Fruit fly (Drosophila melanogaster) whole organism, embryonic: ENCODE measurements around the gene Dlg5.

Source experiments
- Ada2b ChIP-seq: fragments of 200-800 bp; sonication (Bioruptor generic); IDR thresholded peaks from 2 replicates; pipeline ENCODE4 v1.3.6; 2022; ENCODE audit warnings: missing biosample characterization, missing genetic modification characterization
- Adf1 ChIP-seq: fragments of 200-800 bp; sonication (Bioruptor generic); IDR thresholded peaks from 2 replicates; pipeline ENCODE4 v1.3.6; 2022; ENCODE audit warnings: missing biosample characterization, missing genetic modification characterization
- Atf-2 ChIP-seq: fragments of 200-800 bp; sonication (Bioruptor generic); optimal IDR thresholded peaks from 2 replicates; lab custom pipeline; 2016; ENCODE audit warnings: missing biosample characterization, missing genetic modification characterization
- BEAF-32 ChIP-seq: fragments of 200-800 bp; sonication (Bioruptor generic); optimal IDR thresholded peaks from 3 replicates; lab custom pipeline; 2017; ENCODE audit warnings: missing biosample characterization, missing genetic modification characterization, mild to moderate bottlenecking, moderate library complexity, missing genetic modification reagents
- CG10462 ChIP-seq: fragments of 200-800 bp; sonication (Bioruptor generic); optimal IDR thresholded peaks from 2 replicates; lab custom pipeline; 2016; ENCODE audit warnings: missing biosample characterization, missing genetic modification characterization
- CG1233 ChIP-seq: fragments of 200-800 bp; sonication (Bioruptor generic); optimal IDR thresholded peaks from 4 replicates; lab custom pipeline; 2018; ENCODE audit warnings: missing biosample characterization, mild to moderate bottlenecking, missing genetic modification characterization
- CG13424 ChIP-seq: fragments of 200-800 bp; sonication (Bioruptor generic); optimal IDR thresholded peaks from 2 replicates; lab custom pipeline; 2019; ENCODE audit warnings: missing biosample characterization, mild to moderate bottlenecking, missing genetic modification characterization, moderate library complexity
- CG14441 ChIP-seq: fragments of 200-800 bp; sonication (Bioruptor generic); IDR thresholded peaks from 2 replicates; pipeline ENCODE4 v1.3.6; 2022; ENCODE audit warnings: missing biosample characterization, missing genetic modification characterization
- CG14710 ChIP-seq: fragments of 200-800 bp; sonication (Bioruptor generic); optimal IDR thresholded peaks from 3 replicates; lab custom pipeline; 2019; ENCODE audit warnings: missing biosample characterization, mild to moderate bottlenecking, missing genetic modification characterization, moderate library complexity
- CG14965 ChIP-seq: fragments of 200-800 bp; sonication (Bioruptor generic); optimal IDR thresholded peaks from 2 replicates; lab custom pipeline; 2016; ENCODE audit warnings: missing biosample characterization, missing genetic modification characterization, borderline replicate concordance
- CG17385 ChIP-seq: fragments of 200-800 bp; sonication (Bioruptor generic); optimal IDR thresholded peaks from 3 replicates; lab custom pipeline; 2018; ENCODE audit warnings: missing biosample characterization, mild to moderate bottlenecking, missing genetic modification characterization
- CG2202 ChIP-seq: fragments of 200-800 bp; sonication (Bioruptor generic); optimal IDR thresholded peaks from 2 replicates; lab custom pipeline; 2018; ENCODE audit warnings: missing biosample characterization, mild to moderate bottlenecking, missing genetic modification characterization
- CG30431 ChIP-seq: fragments of 200-800 bp; sonication (Bioruptor generic); optimal IDR thresholded peaks from 2 replicates; lab custom pipeline; 2017; ENCODE audit warnings: missing biosample characterization, missing genetic modification characterization
- CG3163 ChIP-seq: fragments of 200-800 bp; sonication (Bioruptor generic); optimal IDR thresholded peaks from 3 replicates; lab custom pipeline; 2016; ENCODE audit warnings: missing biosample characterization, missing genetic modification characterization
- CG3407 ChIP-seq: fragments of 200-800 bp; sonication (Bioruptor generic); optimal IDR thresholded peaks from 2 replicates; lab custom pipeline; 2018; ENCODE audit warnings: missing biosample characterization, mild to moderate bottlenecking, missing genetic modification characterization
- CG6813 ChIP-seq: fragments of 200-800 bp; sonication (Bioruptor generic); optimal IDR thresholded peaks from 2 replicates; lab custom pipeline; 2017; ENCODE audit warnings: missing biosample characterization, missing genetic modification characterization, mild to moderate bottlenecking, moderate library complexity, missing genetic modification reagents
- CG7786 ChIP-seq: fragments of 200-800 bp; sonication (Bioruptor generic); optimal IDR thresholded peaks from 2 replicates; lab custom pipeline; 2016; ENCODE audit warnings: missing biosample characterization, missing genetic modification characterization
- CG8388 ChIP-seq: fragments of 200-800 bp; sonication (Bioruptor generic); optimal IDR thresholded peaks from 2 replicates; lab custom pipeline; 2019; ENCODE audit warnings: missing biosample characterization, mild to moderate bottlenecking, missing genetic modification characterization, moderate library complexity
- Doc2 ChIP-seq: fragments of 200-800 bp; sonication (Bioruptor generic); IDR thresholded peaks from 2 replicates; pipeline ENCODE4 v1.3.6; 2022; ENCODE audit warnings: missing biosample characterization, missing genetic modification characterization
- Dref ChIP-seq: fragments of 200-800 bp; sonication (Bioruptor generic); IDR thresholded peaks from 2 replicates; pipeline ENCODE4 v1.3.6; 2022; ENCODE audit warnings: missing biosample characterization, missing genetic modification characterization
- Ets65A ChIP-seq: fragments of 200-800 bp; sonication (Bioruptor generic); peaks from one replicate; lab custom pipeline; 2016; ENCODE audit warnings: missing biosample characterization, missing genetic modification characterization
- Gsc ChIP-seq: fragments of 200-800 bp; sonication (Bioruptor generic); IDR thresholded peaks from 2 replicates; pipeline ENCODE4 v1.3.6; 2022; ENCODE audit warnings: missing biosample characterization, missing genetic modification characterization
- Gug ChIP-seq: fragments of 200-800 bp; sonication (Bioruptor generic); IDR thresholded peaks from 4 replicates; pipeline ENCODE4 v1.3.6; 2022; ENCODE audit warnings: missing biosample characterization, missing genetic modification characterization
- HHEX ChIP-seq: fragments of 200-800 bp; sonication (Bioruptor generic); optimal IDR thresholded peaks from 3 replicates; lab custom pipeline; 2017; ENCODE audit warnings: missing biosample characterization, mild to moderate bottlenecking, missing genetic modification characterization, missing genetic modification reagents
- HLH3B ChIP-seq: fragments of 200-800 bp; sonication (Bioruptor generic); IDR thresholded peaks from 2 replicates; pipeline ENCODE4 v1.3.6; 2022; ENCODE audit warnings: missing biosample characterization, missing genetic modification characterization
- Hey ChIP-seq: fragments of 200-800 bp; sonication (Bioruptor generic); optimal IDR thresholded peaks from 3 replicates; lab custom pipeline; 2018; ENCODE audit warnings: missing biosample characterization, mild to moderate bottlenecking, missing genetic modification characterization
- Lim3 ChIP-seq: fragments of 200-800 bp; sonication (Bioruptor generic); IDR thresholded peaks from 2 replicates; pipeline ENCODE4 v1.3.6; 2022; ENCODE audit warnings: missing biosample characterization, missing genetic modification characterization
- Oaz ChIP-seq: fragments of 200-800 bp; sonication (Bioruptor generic); IDR thresholded peaks from 2 replicates; pipeline ENCODE4 v1.3.6; 2022; ENCODE audit warnings: missing biosample characterization, missing genetic modification characterization
- Poxn ChIP-seq: fragments of 200-800 bp; sonication (Bioruptor generic); IDR thresholded peaks from 2 replicates; pipeline ENCODE4 v1.3.6; 2022; ENCODE audit warnings: missing biosample characterization, missing genetic modification characterization
- Sry-β ChIP-seq: fragments of 200-800 bp; sonication (Bioruptor generic); optimal IDR thresholded peaks from 2 replicates; lab custom pipeline; 2018; ENCODE audit warnings: missing biosample characterization, mild to moderate bottlenecking, missing genetic modification characterization, moderate library complexity
- Tbp ChIP-seq: fragments of >200 bp; optimal IDR thresholded peaks from 2 replicates; lab custom pipeline; 2018; ENCODE audit warnings: missing biosample characterization, missing genetic modification characterization
- YL-1 ChIP-seq: fragments of 200-800 bp; sonication (Bioruptor generic); optimal IDR thresholded peaks from 3 replicates; lab custom pipeline; 2017; ENCODE audit warnings: missing biosample characterization, mild to moderate bottlenecking, missing genetic modification characterization
- ash1 ChIP-seq: fragments of 200-800 bp; sonication (Bioruptor generic); optimal IDR thresholded peaks from 2 replicates; lab custom pipeline; 2018; ENCODE audit warnings: missing biosample characterization, mild to moderate bottlenecking, missing genetic modification characterization
- danr ChIP-seq: fragments of 200-800 bp; sonication (Bioruptor generic); IDR thresholded peaks from 2 replicates; pipeline ENCODE4 v1.3.6; 2022; ENCODE audit warnings: missing biosample characterization, missing genetic modification characterization
- ems ChIP-seq: fragments of 200-800 bp; sonication (Bioruptor generic); optimal IDR thresholded peaks from 3 replicates; lab custom pipeline; 2016; ENCODE audit warnings: missing biosample characterization, missing genetic modification characterization
- esg ChIP-seq: fragments of 200-800 bp; sonication (Bioruptor generic); conservative IDR thresholded peaks from 2 replicates; pipeline ENCODE4 v1.3.6; 2022; ENCODE audit warnings: missing biosample characterization, missing genetic modification characterization
- eve ChIP-seq, 2 experiments: fragments of >200 bp; optimal IDR thresholded peaks; 2 replicates each; lab custom pipeline; 2017; ENCODE audit warnings: missing biosample characterization in 2 of 2, missing genetic modification characterization in 2 of 2
- gfzf ChIP-seq: fragments of 200-800 bp; sonication (Bioruptor generic); optimal IDR thresholded peaks from 2 replicates; lab custom pipeline; 2016; ENCODE audit warnings: missing biosample characterization, mild to moderate bottlenecking, missing genetic modification characterization, moderate library complexity
- h ChIP-seq: fragments of >200 bp; optimal IDR thresholded peaks from 2 replicates; lab custom pipeline; 2017
- insv ChIP-seq, 2 experiments: fragments of 200-800 bp; sonication (Bioruptor generic); optimal IDR thresholded peaks; 3 replicates each; lab custom pipeline; 2016 to 2018; ENCODE audit warnings: missing biosample characterization in 2 of 2, missing genetic modification characterization in 2 of 2
- lilli ChIP-seq: fragments of 200-800 bp; sonication (Bioruptor generic); optimal IDR thresholded peaks from 3 replicates; lab custom pipeline; 2016; ENCODE audit warnings: missing biosample characterization, missing genetic modification characterization
- lola ChIP-seq, 3 experiments: fragments of >200 bp in 2 of 3; fragments of 200-800 bp in 1 of 3; sonication (Bioruptor generic) in 1 of 3; optimal IDR thresholded peaks; 2 replicates each; lab custom pipeline; 2017 to 2019; ENCODE audit warnings: missing biosample characterization in 3 of 3, missing genetic modification characterization in 3 of 3, mild to moderate bottlenecking in 1 of 3, moderate library complexity in 1 of 3
- luna ChIP-seq: fragments of 200-800 bp; sonication (Bioruptor generic); optimal IDR thresholded peaks from 2 replicates; lab custom pipeline; 2016; ENCODE audit warnings: missing biosample characterization, missing genetic modification characterization
- oc ChIP-seq: fragments of 200-800 bp; sonication (Bioruptor generic); optimal IDR thresholded peaks from 2 replicates; lab custom pipeline; 2018; ENCODE audit warnings: missing biosample characterization, mild to moderate bottlenecking, missing genetic modification characterization, moderate library complexity
- odd ChIP-seq: fragments of 200-800 bp; sonication (Bioruptor generic); optimal IDR thresholded peaks from 2 replicates; lab custom pipeline; 2017; ENCODE audit warnings: missing biosample characterization, mild to moderate bottlenecking, missing genetic modification characterization
- prd ChIP-seq, 3 experiments: fragments of >200 bp in 2 of 3; fragments of 200-800 bp in 1 of 3; sonication (Bioruptor generic) in 1 of 3; optimal IDR thresholded peaks in 2 of 3; IDR thresholded peaks in 1 of 3; 2 replicates in 2 of 3; 3 replicates in 1 of 3; pipeline versions ENCODE4 v1.3.6 to Lab custom; 2017 to 2022; ENCODE audit warnings: missing biosample characterization in 1 of 3, missing genetic modification characterization in 1 of 3
- row ChIP-seq: fragments of 200-800 bp; sonication (Bioruptor generic); IDR thresholded peaks from 3 replicates; pipeline ENCODE4 v1.3.6; 2022; ENCODE audit warnings: missing biosample characterization, missing genetic modification characterization
- seq ChIP-seq: fragments of 200-800 bp; sonication (Bioruptor generic); IDR thresholded peaks from 2 replicates; pipeline ENCODE4 v1.3.6; 2022; ENCODE audit warnings: missing biosample characterization, missing genetic modification characterization
- tin ChIP-seq: fragments of 200-800 bp; sonication (Bioruptor generic); optimal IDR thresholded peaks from 3 replicates; lab custom pipeline; 2016; ENCODE audit warnings: missing biosample characterization, missing genetic modification characterization
- vvl ChIP-seq: fragments of 200-800 bp; sonication (Bioruptor generic); IDR thresholded peaks from 2 replicates; pipeline ENCODE4 v1.3.6; 2022; ENCODE audit warnings: missing biosample characterization, missing genetic modification characterization
- z ChIP-seq: fragments of 200-800 bp; sonication (Bioruptor generic); IDR thresholded peaks from 3 replicates; pipeline ENCODE4 v1.3.6; 2022; ENCODE audit warnings: missing biosample characterization, missing genetic modification characterization
- zf30C ChIP-seq: fragments of 200-800 bp; sonication (Bioruptor generic); optimal IDR thresholded peaks from 3 replicates; lab custom pipeline; 2018; ENCODE audit warnings: missing biosample characterization, mild to moderate bottlenecking, missing genetic modification characterization

Dlg5 gene

DNA sequence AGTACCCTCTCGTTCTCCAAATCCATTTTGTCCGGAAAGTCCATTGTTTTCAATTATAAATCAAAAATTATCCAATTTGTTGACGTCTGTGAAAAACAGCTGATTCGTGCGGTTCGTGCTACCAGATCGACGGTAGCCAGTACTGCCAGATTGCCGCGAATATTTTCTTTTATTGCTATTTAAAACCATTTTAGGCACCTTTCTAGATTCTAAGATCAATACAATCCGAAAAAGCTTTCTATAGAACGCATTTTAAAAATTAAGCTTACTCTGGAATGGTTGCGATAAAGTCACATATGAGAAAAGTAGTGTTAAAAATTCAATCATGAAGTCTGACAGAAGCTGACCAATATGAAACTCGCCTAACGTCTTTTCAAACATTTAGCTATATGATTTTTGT is 18.0 kb downstream of the Dlg5 start, which contains the start of gene Cog8 (continued):
- no peak for TF ChIP-seq odd (GFP tag; lab: Kevin White, UChicago)
- no peak for TF ChIP-seq Gsc (GFP tag; lab: Robert Waterston, UW)
- no peak for TF ChIP-seq h (lab: Kevin White, UChicago)
- no peak for TF ChIP-seq zf30C
- no peak for TF ChIP-seq HLH3B (GFP tag; lab: Robert Waterston, UW)
- TF ChIP-seq CG2202 = no peak
- TF ChIP-seq Adf1 (GFP tag; lab: Robert Waterston, UW) = no peak
- no peak for TF ChIP-seq ash1 (GFP tag; lab: Kevin White, UChicago)
- TF ChIP-seq CG17385 (GFP tag; lab: Kevin White, UChicago) = peak; percentile 6
- 0 out of 2 replicates have a peak, but pooled peaks have one; percentile 15 for TF ChIP-seq CG14441
- peak; percentile 69 for TF ChIP-seq CG14710 (tag; lab: Kevin White, UChicago)
- no peak for TF ChIP-seq CG14965 (GFP tag; lab: Kevin White, UChicago)
- TF ChIP-seq CG1233 (GFP tag; lab: Kevin White, UChicago) = no peak
- no peak for TF ChIP-seq Hey (tag; lab: Kevin White, UChicago)
- peak; percentile 24 for TF ChIP-seq CG10462 (GFP tag; lab: Kevin White, UChicago)
- no peak for TF ChIP-seq Sry-β (GFP tag; lab: Kevin White, UChicago)
- TF ChIP-seq Ets65A (GFP tag; lab: Kevin White, UChicago) = peak; percentile 93
- TF ChIP-seq CG3163 (GFP tag; lab: Kevin White, UChicago) = no peak
- TF ChIP-seq seq (GFP tag; lab: Robert Waterston, UW) = no peak
- no peak for TF ChIP-seq Doc2 (GFP tag; lab: Robert Waterston, UW)
- TF ChIP-seq Lim3 (GFP tag; lab: Robert Waterston, UW) = no peak
- peak; percentile 44 for TF ChIP-seq CG13424 (tag; lab: Kevin White, UChicago)
- TF ChIP-seq Dref (GFP tag; lab: Robert Waterston, UW) = no peak
- peak; percentile 38 for TF ChIP-seq BEAF-32 (GFP tag; lab: Kevin White, UChicago)
- TF ChIP-seq CG7786 (GFP tag; lab: Kevin White, UChicago) = peak; percentile 46
- TF ChIP-seq Tbp (GFP tag; lab: Kevin White, UChicago) = no peak
- TF ChIP-seq row (GFP tag; lab: Robert Waterston, UW) = peak; percentile 58
- TF ChIP-seq Gug (GFP tag; lab: Robert Waterston, UW) = peak; percentile 21; the same call in 1 of the 4 replicates
- TF ChIP-seq vvl (GFP tag; lab: Robert Waterston, UW) = peak; percentile 22; the same call in 1 of the 2 replicates
- TF ChIP-seq esg (GFP tag; lab: Robert Waterston, UW) = 0 out of 2 replicates have a peak, but pooled peaks have one; percentile 11
- no peak for TF ChIP-seq eve (GFP tag; optimal IDR thresholded peaks at IDR 0.05; lab: Kevin White, UChicago)
- TF ChIP-seq CG30431 = peak; percentile 29
- TF ChIP-seq lilli (GFP tag; lab: Kevin White, UChicago) = peak; percentile 74
- no peak for TF ChIP-seq CG6813 (GFP tag; lab: Kevin White, UChicago)
- TF ChIP-seq CG3407 = no peak
- TF ChIP-seq Poxn = no peak
- TF ChIP-seq Atf-2 (GFP tag; lab: Kevin White, UChicago) = peak; percentile 14
- no peak for TF ChIP-seq danr
- peak in 1 of 3 experiments; percentile 46 for TF ChIP-seq lola (GFP tag; optimal IDR thresholded peaks at IDR 0.05; lab: Kevin White, UChicago)
- TF ChIP-seq Ada2b (GFP tag; lab: Robert Waterston, UW) = no peak
- TF ChIP-seq z = no peak
- TF ChIP-seq prd (optimal IDR thresholded peaks at IDR 0.05; lab: Kevin White, UChicago) = no peak
- peak; percentile 70 for TF ChIP-seq prd (GFP tag; IDR thresholded peaks at IDR 0.05; lab: Robert Waterston, UW)
- TF ChIP-seq luna (GFP tag; lab: Kevin White, UChicago) = peak; percentile 19
- no peak for TF ChIP-seq Oaz (GFP tag; lab: Robert Waterston, UW)
- TF ChIP-seq ems (GFP tag; lab: Kevin White, UChicago) = peak; percentile 32
- no peak for TF ChIP-seq insv (GFP tag; optimal IDR thresholded peaks at IDR 0.05; lab: Kevin White, UChicago)
- peak; percentile 29 for TF ChIP-seq CG8388
- TF ChIP-seq tin (GFP tag; lab: Kevin White, UChicago) = peak; percentile 40
- no peak for TF ChIP-seq HHEX (GFP tag; lab: Kevin White, UChicago)
- no peak for TF ChIP-seq oc (tag; lab: Kevin White, UChicago)
- TF ChIP-seq YL-1 (GFP tag; lab: Kevin White, UChicago) = peak; percentile 35
- peak; percentile 2 for TF ChIP-seq gfzf
